Fruit fly (Drosophila melanogaster) whole organism, embryonic: ENCODE data around the gene Eig71Ed.
A peak's percentile ranks its signal among the peaks of the same experiment; 100 is the strongest.

Source experiments
- CG10462 ChIP-seq: fragments of 200-800 bp; sonication (Bioruptor generic); optimal IDR thresholded peaks from 2 replicates; lab custom pipeline; 2016; ENCODE audit warnings: missing biosample characterization, missing genetic modification characterization
- CG10543 ChIP-seq: fragments of 200-800 bp; sonication (Bioruptor generic); optimal IDR thresholded peaks from 3 replicates; lab custom pipeline; 2017; ENCODE audit warnings: missing biosample characterization, mild to moderate bottlenecking, missing genetic modification characterization, moderate library complexity
- CG11398 ChIP-seq: fragments of 200-800 bp; sonication (Bioruptor generic); optimal IDR thresholded peaks from 2 replicates; lab custom pipeline; 2016; ENCODE audit warnings: missing biosample characterization, missing genetic modification characterization
- CG11560 ChIP-seq: fragments of 200-800 bp; sonication (Bioruptor generic); IDR thresholded peaks from 3 replicates; pipeline ENCODE4 v1.3.6; 2022; ENCODE audit warnings: missing biosample characterization, missing genetic modification characterization
- CG1233 ChIP-seq: fragments of 200-800 bp; sonication (Bioruptor generic); optimal IDR thresholded peaks from 4 replicates; lab custom pipeline; 2018; ENCODE audit warnings: missing biosample characterization, mild to moderate bottlenecking, missing genetic modification characterization
- CG12744 ChIP-seq: fragments of 200-800 bp; sonication (Bioruptor generic); optimal IDR thresholded peaks from 2 replicates; lab custom pipeline; 2016; ENCODE audit warnings: missing biosample characterization, missing genetic modification characterization
- CG13287 ChIP-seq: fragments of 200-800 bp; sonication (Bioruptor generic); IDR thresholded peaks from 2 replicates; pipeline ENCODE4 v1.3.6; 2022; ENCODE audit warnings: missing biosample characterization, missing genetic modification characterization; ENCODE audit not compliant: partially characterized antibody
- CG13894 ChIP-seq: fragments of 200-800 bp; sonication (Bioruptor generic); optimal IDR thresholded peaks from 3 replicates; lab custom pipeline; 2018; ENCODE audit warnings: missing biosample characterization, mild to moderate bottlenecking, missing genetic modification characterization, moderate library complexity
- CG1832 ChIP-seq: fragments of 200-800 bp; sonication (Bioruptor generic); optimal IDR thresholded peaks from 2 replicates; lab custom pipeline; 2017; ENCODE audit warnings: missing biosample characterization, mild to moderate bottlenecking, missing genetic modification characterization, inconsistent platforms
- CG18599 ChIP-seq: fragments of 200-800 bp; sonication (Bioruptor generic); optimal IDR thresholded peaks from 3 replicates; lab custom pipeline; 2017; ENCODE audit warnings: missing biosample characterization, missing genetic modification characterization, mild to moderate bottlenecking, moderate library complexity, missing genetic modification reagents
- CG4282 ChIP-seq: fragments of 200-800 bp; sonication (Bioruptor generic); optimal IDR thresholded peaks from 2 replicates; lab custom pipeline; 2016; ENCODE audit warnings: missing biosample characterization, missing genetic modification characterization
- CG4854 ChIP-seq: fragments of 200-800 bp; sonication (Bioruptor generic); optimal IDR thresholded peaks from 2 replicates; lab custom pipeline; 2016; ENCODE audit warnings: missing biosample characterization, missing genetic modification characterization, inconsistent platforms
- CG6854 ChIP-seq: fragments of 200-800 bp; sonication (Bioruptor generic); optimal IDR thresholded peaks from 3 replicates; lab custom pipeline; 2017; ENCODE audit warnings: missing biosample characterization, mild to moderate bottlenecking, missing genetic modification characterization
- CG7987 ChIP-seq: fragments of 200-800 bp; sonication (Bioruptor generic); optimal IDR thresholded peaks from 2 replicates; lab custom pipeline; 2018; ENCODE audit warnings: missing biosample characterization, mild to moderate bottlenecking, missing genetic modification characterization, moderate library complexity
- CG9609 ChIP-seq: fragments of 200-800 bp; sonication (Bioruptor generic); optimal IDR thresholded peaks from 3 replicates; lab custom pipeline; 2016; ENCODE audit warnings: missing biosample characterization, missing genetic modification characterization
- CTCF ChIP-seq: fragments of 200-800 bp; sonication (Bioruptor generic); optimal IDR thresholded peaks from 2 replicates; lab custom pipeline; 2017; ENCODE audit warnings: missing biosample characterization, mild to moderate bottlenecking, missing genetic modification characterization, moderate library complexity
- CkIIα-i1 ChIP-seq: fragments of 200-800 bp; sonication (Bioruptor generic); IDR thresholded peaks from 2 replicates; pipeline ENCODE4 v1.3.6; 2022; ENCODE audit warnings: missing biosample characterization, missing genetic modification characterization
- Doc3 ChIP-seq: fragments of 200-800 bp; sonication (Bioruptor generic); IDR thresholded peaks from 3 replicates; pipeline ENCODE4 v1.3.6; 2022; ENCODE audit warnings: missing biosample characterization, missing genetic modification characterization; ENCODE audit not compliant: partially characterized antibody
- GATAe ChIP-seq: fragments of 200-800 bp; sonication (Bioruptor generic); conservative IDR thresholded peaks from 2 replicates; pipeline ENCODE4 v1.3.6; 2022; ENCODE audit warnings: missing biosample characterization, missing genetic modification characterization
- Med ChIP-seq: fragments of 200-800 bp; sonication (Bioruptor generic); peaks from one replicate; lab custom pipeline; 2016; ENCODE audit warnings: missing biosample characterization, missing genetic modification characterization, mild to moderate bottlenecking, inconsistent platforms, moderate library complexity
- NC2α ChIP-seq: fragments of 200-800 bp; sonication (Bioruptor generic); optimal IDR thresholded peaks from 2 replicates; lab custom pipeline; 2016; ENCODE audit warnings: missing biosample characterization, missing genetic modification characterization
- NFAT ChIP-seq: fragments of 200-800 bp; sonication (Bioruptor generic); IDR thresholded peaks from 2 replicates; pipeline ENCODE4 v1.3.6; 2022; ENCODE audit warnings: missing biosample characterization, missing genetic modification characterization
- Nf-YB ChIP-seq: fragments of 200-800 bp; sonication (Bioruptor generic); optimal IDR thresholded peaks from 3 replicates; lab custom pipeline; 2019; ENCODE audit warnings: missing biosample characterization, mild to moderate bottlenecking, missing genetic modification characterization, moderate library complexity
- NfI ChIP-seq: fragments of 200-800 bp; sonication (Bioruptor generic); optimal IDR thresholded peaks from 3 replicates; lab custom pipeline; 2018; ENCODE audit warnings: missing biosample characterization, mild to moderate bottlenecking, missing genetic modification characterization, moderate library complexity
- abd-A ChIP-seq: fragments of 200-800 bp; sonication (Bioruptor generic); optimal IDR thresholded peaks from 3 replicates; lab custom pipeline; 2019; ENCODE audit warnings: missing biosample characterization, mild to moderate bottlenecking, missing genetic modification characterization, moderate library complexity
- bigmax ChIP-seq: fragments of 200-800 bp; sonication (Bioruptor generic); optimal IDR thresholded peaks from 2 replicates; lab custom pipeline; 2018; ENCODE audit warnings: missing biosample characterization, mild to moderate bottlenecking, missing genetic modification characterization
- corto ChIP-seq: fragments of 200-800 bp; sonication (Bioruptor generic); optimal IDR thresholded peaks from 2 replicates; lab custom pipeline; 2016; ENCODE audit warnings: missing biosample characterization, mild to moderate bottlenecking, missing genetic modification characterization, moderate library complexity
- crol ChIP-seq: fragments of 200-800 bp; sonication (Bioruptor generic); IDR thresholded peaks from 2 replicates; pipeline ENCODE4 v1.3.6; 2022; ENCODE audit warnings: missing biosample characterization, missing genetic modification characterization
- crp ChIP-seq, 2 experiments: fragments of 200-800 bp; sonication (Bioruptor generic); optimal IDR thresholded peaks; 2 replicates in 1 of 2; 3 replicates in 1 of 2; lab custom pipeline; 2017; ENCODE audit warnings: missing biosample characterization in 2 of 2, missing genetic modification characterization in 2 of 2, mild to moderate bottlenecking in 1 of 2, moderate library complexity in 1 of 2
- cwo ChIP-seq: fragments of 200-800 bp; sonication (Bioruptor generic); optimal IDR thresholded peaks from 3 replicates; lab custom pipeline; 2017; ENCODE audit warnings: missing biosample characterization, missing genetic modification characterization, mild to moderate bottlenecking, moderate library complexity, missing genetic modification reagents
- dm ChIP-seq: fragments of 200-800 bp; sonication (Bioruptor generic); optimal IDR thresholded peaks from 3 replicates; lab custom pipeline; 2016; ENCODE audit warnings: missing biosample characterization, missing genetic modification characterization
- dysf ChIP-seq: fragments of 200-800 bp; sonication (Bioruptor generic); IDR thresholded peaks from 3 replicates; pipeline ENCODE4 v1.3.6; 2022; ENCODE audit warnings: missing biosample characterization, missing genetic modification characterization
- emc ChIP-seq: fragments of 200-800 bp; sonication (Bioruptor generic); optimal IDR thresholded peaks from 2 replicates; lab custom pipeline; 2016; ENCODE audit warnings: missing biosample characterization, missing genetic modification characterization
- ftz-f1 ChIP-seq: fragments of 200-800 bp; sonication (Bioruptor generic); optimal IDR thresholded peaks from 2 replicates; lab custom pipeline; 2016; ENCODE audit warnings: missing biosample characterization, missing genetic modification characterization
- h ChIP-seq: fragments of >200 bp; optimal IDR thresholded peaks from 2 replicates; lab custom pipeline; 2017
- jing ChIP-seq: fragments of 200-800 bp; sonication (Bioruptor generic); optimal IDR thresholded peaks from 2 replicates; lab custom pipeline; 2018; ENCODE audit warnings: missing biosample characterization, mild to moderate bottlenecking, missing genetic modification characterization
- ken ChIP-seq: fragments of 200-800 bp; sonication (Bioruptor generic); IDR thresholded peaks from 3 replicates; pipeline ENCODE4 v1.3.6; 2022; ENCODE audit warnings: missing biosample characterization, missing genetic modification characterization
- lab ChIP-seq: fragments of 200-800 bp; sonication (Bioruptor generic); optimal IDR thresholded peaks from 3 replicates; lab custom pipeline; 2017; ENCODE audit warnings: missing biosample characterization, missing genetic modification characterization, mild to moderate bottlenecking, moderate library complexity, missing genetic modification reagents
- lmd ChIP-seq: fragments of 200-800 bp; sonication (Bioruptor generic); IDR thresholded peaks from 2 replicates; pipeline ENCODE4 v1.3.6; 2022; ENCODE audit warnings: missing biosample characterization, missing genetic modification characterization
- lov ChIP-seq, 2 experiments: fragments of 200-800 bp in 1 of 2; fragments of >200 bp in 1 of 2; sonication (Bioruptor generic) in 1 of 2; IDR thresholded peaks in 1 of 2; optimal IDR thresholded peaks in 1 of 2; 2 replicates in 1 of 2; 3 replicates in 1 of 2; pipeline versions ENCODE4 v1.3.6 to Lab custom; 2017 to 2022; ENCODE audit warnings: missing biosample characterization in 1 of 2, missing genetic modification characterization in 1 of 2
- mirr ChIP-seq: fragments of 200-800 bp; sonication (Bioruptor generic); optimal IDR thresholded peaks from 3 replicates; lab custom pipeline; 2018; ENCODE audit warnings: missing biosample characterization, mild to moderate bottlenecking, missing genetic modification characterization
- nmo ChIP-seq: fragments of 200-800 bp; sonication (Bioruptor generic); optimal IDR thresholded peaks from 2 replicates; lab custom pipeline; 2018; ENCODE audit warnings: missing biosample characterization, mild to moderate bottlenecking, missing genetic modification characterization, moderate library complexity
- pb ChIP-seq: fragments of 200-800 bp; sonication (Bioruptor generic); optimal IDR thresholded peaks from 3 replicates; lab custom pipeline; 2016; ENCODE audit warnings: missing biosample characterization, missing genetic modification characterization
- pita ChIP-seq: fragments of 200-800 bp; sonication (Bioruptor generic); optimal IDR thresholded peaks from 2 replicates; lab custom pipeline; 2017; ENCODE audit warnings: missing biosample characterization, mild to moderate bottlenecking, missing genetic modification characterization
- scrt ChIP-seq: fragments of 200-800 bp; sonication (Bioruptor generic); optimal IDR thresholded peaks from 2 replicates; lab custom pipeline; 2018; ENCODE audit warnings: missing biosample characterization, mild to moderate bottlenecking, missing genetic modification characterization, moderate library complexity
- sob ChIP-seq: fragments of 200-800 bp; sonication (Bioruptor generic); IDR thresholded peaks from 2 replicates; pipeline ENCODE4 v1.3.6; 2022; ENCODE audit warnings: missing biosample characterization, missing genetic modification characterization
- tna ChIP-seq: fragments of 200-800 bp; sonication (Bioruptor generic); IDR thresholded peaks from 2 replicates; pipeline ENCODE4 v1.3.6; 2022; ENCODE audit warnings: missing biosample characterization, missing genetic modification characterization; ENCODE audit not compliant: partially characterized antibody
- usp ChIP-seq: fragments of >200 bp; optimal IDR thresholded peaks from 2 replicates; lab custom pipeline; 2017; ENCODE audit warnings: missing biosample characterization, missing genetic modification characterization
- vnd ChIP-seq: fragments of 200-800 bp; sonication (Bioruptor generic); IDR thresholded peaks from 3 replicates; pipeline ENCODE4 v1.3.6; 2022; ENCODE audit warnings: missing biosample characterization, missing genetic modification characterization; ENCODE audit not compliant: partially characterized antibody
- wdn ChIP-seq: fragments of 200-800 bp; sonication (Bioruptor generic); IDR thresholded peaks from 2 replicates; pipeline ENCODE4 v1.3.6; 2022; ENCODE audit warnings: missing biosample characterization, missing genetic modification characterization

Eig71Ed gene

DNA sequence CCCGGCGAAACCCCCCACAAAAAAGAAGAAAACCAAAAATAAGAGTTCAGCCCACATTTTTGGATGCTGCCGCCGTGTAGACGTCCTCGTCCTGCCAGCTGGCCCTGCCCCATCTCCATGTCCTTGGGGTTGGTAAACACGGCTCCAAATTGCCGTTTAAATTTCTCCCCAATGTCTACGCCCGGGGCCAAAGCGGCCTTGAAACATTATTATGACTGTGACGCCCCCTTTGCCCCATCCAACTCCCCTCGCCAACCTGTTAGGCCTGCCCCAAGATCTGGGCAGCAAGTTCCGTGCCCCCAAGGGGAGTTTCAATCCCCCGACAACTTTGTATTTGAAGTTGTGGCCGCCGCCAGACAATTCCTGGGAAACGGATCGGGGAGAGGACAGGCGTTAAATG lies 35.4 kb upstream of the Eig71Ed start (continued):
- no peak for TF ChIP-seq pb
- no peak for TF ChIP-seq lov (optimal IDR thresholded peaks at IDR 0.05; lab: Kevin White, UChicago)
- TF ChIP-seq lov (GFP tag; IDR thresholded peaks at IDR 0.05; lab: Robert Waterston, UW), result no peak
- TF ChIP-seq CG10462 (GFP tag; lab: Kevin White, UChicago), result no peak
- peak; percentile 14 for TF ChIP-seq lab (GFP tag; lab: Kevin White, UChicago)
- TF ChIP-seq ken (GFP tag; lab: Robert Waterston, UW), result no peak
- TF ChIP-seq sob, result peak; percentile 5; the same call in 1 of the 2 replicates
- TF ChIP-seq CkIIα-i1 (GFP tag; lab: Robert Waterston, UW), result no peak
- TF ChIP-seq abd-A, result peak; percentile 98
- peak; percentile 28 for TF ChIP-seq CG10543 (GFP tag; lab: Kevin White, UChicago)
- no peak for TF ChIP-seq bigmax
- TF ChIP-seq CG18599 (GFP tag; lab: Kevin White, UChicago), result peak; percentile 30
- TF ChIP-seq wdn (GFP tag; lab: Robert Waterston, UW), result 0 out of 2 replicates have a peak, but pooled peaks have one; percentile 8
- no peak for TF ChIP-seq CG4854 (GFP tag; lab: Kevin White, UChicago)
- peak; percentile 83 for TF ChIP-seq CG13894 (tag; lab: Kevin White, UChicago)
- TF ChIP-seq NFAT, result 0 out of 2 replicates have a peak, but pooled peaks have one; percentile 23
- TF ChIP-seq Med (GFP tag; lab: Kevin White, UChicago), result peak; percentile 81
- TF ChIP-seq scrt, result peak; percentile 62
- no peak for TF ChIP-seq CTCF
- peak; percentile 18 for TF ChIP-seq CG1832 (GFP tag; lab: Kevin White, UChicago)
- no peak for TF ChIP-seq NC2α (GFP tag; lab: Kevin White, UChicago)
- TF ChIP-seq ftz-f1 (GFP tag; lab: Kevin White, UChicago), result peak; percentile 11
- peak; percentile 69 for TF ChIP-seq mirr
- no peak for TF ChIP-seq CG4282 (GFP tag; lab: Kevin White, UChicago)
- TF ChIP-seq CG11560, result 0 out of 3 replicates have a peak, but pooled peaks have one; percentile 33

dm6 chr3L:15619626-15620247 lies 32.6 kb upstream of the Eig71Ed start, which contains the start of gene Phs:
Gene Phs (plus strand): TSS chr3L:15619901.
- TF ChIP-seq vnd (GFP tag; lab: Robert Waterston, UW) (no peak), Doc3 (GFP tag; lab: Robert Waterston, UW) (no peak), CG9609 (GFP tag; lab: Kevin White, UChicago) (peak; percentile 91), NfI (GFP tag; lab: Kevin White, UChicago) (peak; percentile 88), CG12744 (GFP tag; lab: Kevin White, UChicago) (peak; percentile 87), CG6854 (GFP tag; lab: Kevin White, UChicago) (peak; percentile 7), tna (no peak), cwo (GFP tag; lab: Kevin White, UChicago) (peak; percentile 47), nmo (peak; percentile 36), emc (GFP tag; lab: Kevin White, UChicago) (peak; percentile 56), CG11398 (GFP tag; lab: Kevin White, UChicago) (peak; percentile 70), Nf-YB (GFP tag; lab: Kevin White, UChicago) (no peak), usp (GFP tag; lab: Kevin White, UChicago) (no peak), crol (GFP tag; lab: Robert Waterston, UW) (no peak), dysf (GFP tag; lab: Robert Waterston, UW) (peak; percentile 70), lmd (GFP tag; lab: Robert Waterston, UW) (peak; percentile 66), GATAe (no peak), dm (GFP tag; lab: Kevin White, UChicago) (peak; percentile 70), CG13287 (GFP tag; lab: Robert Waterston, UW) (peak; percentile 69), CG7987 (GFP tag; lab: Kevin White, UChicago) (peak; percentile 88), pita (no peak), h (lab: Kevin White, UChicago) (no peak), jing (peak; percentile 48), CG1233 (GFP tag; lab: Kevin White, UChicago) (peak; percentile 64), corto (GFP tag; lab: Kevin White, UChicago) (peak; percentile 59), crp (GFP tag; optimal IDR thresholded peaks at IDR 0.05; lab: Kevin White, UChicago) (peak in 1 of 2 experiments; percentile 35)
